Fruit fly (Drosophila melanogaster): ENCODE data around the gene CG13733.

Gene CG13733

dm6 chr3L:17474711-17475451, 3.8 kb downstream of the CG13733 start, which contains the start of the genes UQCR-Q and CG46525 (continued):
- TF ChIP-seq gcm2 (GFP tag; optimal IDR thresholded peaks at IDR 0.05) (no peak), sisA (GFP tag; IDR thresholded peaks at IDR 0.05) (no peak), CG9876 (GFP tag; optimal IDR thresholded peaks at IDR 0.05) (no peak), tgo (GFP tag; IDR thresholded peaks at IDR 0.05) (no peak), grn (GFP tag; optimal IDR thresholded peaks at IDR 0.05) (no peak), CG8924 (tag; optimal IDR thresholded peaks at IDR 0.05) (peak; percentile 5), Nf-YC (tag; optimal IDR thresholded peaks at IDR 0.05) (peak; percentile 25), sd (tag; optimal IDR thresholded peaks at IDR 0.05) (peak; percentile 69), jing (GFP tag; optimal IDR thresholded peaks at IDR 0.05) (no peak), hth (optimal IDR thresholded peaks at IDR 0.05) (no peak)

- no peak for TF ChIP-seq otp (GFP tag; IDR thresholded peaks at IDR 0.05)
- no peak for TF ChIP-seq so (GFP tag; IDR thresholded peaks at IDR 0.05)
- TF ChIP-seq Lpt (GFP tag; optimal IDR thresholded peaks at IDR 0.05): no peak
- no peak for TF ChIP-seq Hand (GFP tag; optimal IDR thresholded peaks at IDR 0.05)
- no peak for TF ChIP-seq trem (tag; optimal IDR thresholded peaks at IDR 0.05)
- no peak for TF ChIP-seq CG9609 (GFP tag; optimal IDR thresholded peaks at IDR 0.05)
- TF ChIP-seq NC2α (GFP tag; optimal IDR thresholded peaks at IDR 0.05): no peak
- peak; percentile 60 for TF ChIP-seq Ets65A (GFP tag)
- TF ChIP-seq CG8478 (optimal IDR thresholded peaks at IDR 0.05): peak; percentile 73
- no peak for TF ChIP-seq CG4617 (GFP tag; optimal IDR thresholded peaks at IDR 0.05; ENCODE audit: borderline replicate concordance)
These were observed 4.8 kb downstream of the CG13733 start for dm6 chr3L:17473889-17474288.

DNA sequence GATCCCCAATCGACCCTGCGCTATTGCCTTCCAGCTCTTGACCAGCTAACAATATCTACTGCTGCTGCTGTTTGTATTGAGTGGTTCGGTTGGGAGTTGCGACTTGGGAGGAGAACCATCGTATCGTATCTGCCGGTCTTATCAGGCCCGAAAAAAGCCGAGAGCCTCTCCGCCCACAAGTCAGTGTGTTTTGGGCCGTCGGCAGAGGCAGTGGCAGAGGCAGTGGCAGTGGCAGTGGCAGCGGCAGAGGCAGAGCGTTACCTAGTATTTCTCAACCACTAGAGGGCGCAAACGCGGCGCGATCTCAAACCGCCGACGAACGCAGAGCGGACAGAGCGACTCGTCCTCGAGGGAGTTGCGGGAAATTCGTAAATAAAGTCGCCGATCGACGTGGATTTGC, 8.6 kb downstream of the CG13733 start, which contains the start of gene SecCl:
TSS of gene SecCl (plus strand) at position 18 of the 400 bp plus-strand sequence.
- TF ChIP-seq lab (GFP tag; optimal IDR thresholded peaks at IDR 0.05) (peak; percentile 23), HmgZ (tag; optimal IDR thresholded peaks at IDR 0.05) (peak; percentile 60), CG18599 (GFP tag; optimal IDR thresholded peaks at IDR 0.05) (peak; percentile 23), en (GFP tag; optimal IDR thresholded peaks at IDR 0.05) (no peak), slbo (GFP tag; IDR thresholded peaks at IDR 0.05) (no peak), ci (GFP tag; IDR thresholded peaks at IDR 0.05) (peak; percentile 55; the same call in 1 of the 3 replicates), Mad (GFP tag; optimal IDR thresholded peaks at IDR 0.05) (no peak), grau (tag; optimal IDR thresholded peaks at IDR 0.05) (no peak), Hand (GFP tag; optimal IDR thresholded peaks at IDR 0.05) (no peak), cg (GFP tag; optimal IDR thresholded peaks at IDR 0.05) (no peak), Dad (GFP tag; optimal IDR thresholded peaks at IDR 0.05) (no peak), z (GFP tag; IDR thresholded peaks at IDR 0.05) (peak; percentile 63; the same call in 1 of the 3 replicates), YL-1 (GFP tag; optimal IDR thresholded peaks at IDR 0.05) (no peak), CG17568 (GFP tag; optimal IDR thresholded peaks at IDR 0.05) (no peak), CG5180 (GFP tag; optimal IDR thresholded peaks at IDR 0.05) (peak; percentile 87), unc-4 (GFP tag; IDR thresholded peaks at IDR 0.05; ENCODE audit: partially characterized antibody) (no peak), hth (optimal IDR thresholded peaks at IDR 0.05) (no peak), lov (optimal IDR thresholded peaks at IDR 0.05) (no peak), lov (GFP tag; IDR thresholded peaks at IDR 0.05) (0 out of 3 replicates have a peak, but pooled peaks have one; percentile 20), CG8290 (GFP tag; optimal IDR thresholded peaks at IDR 0.05) (peak; percentile 100), CG8290 (tag; optimal IDR thresholded peaks at IDR 0.05) (peak; percentile 63 to 95), sug (tag; optimal IDR thresholded peaks at IDR 0.05) (peak; percentile 44), CTCF (GFP tag; optimal IDR thresholded peaks at IDR 0.05) (peak; percentile 88), CG4328 (GFP tag; optimal IDR thresholded peaks at IDR 0.05) (no peak), CG17802 (tag; optimal IDR thresholded peaks at IDR 0.05) (no peak), CG15073 (GFP tag; optimal IDR thresholded peaks at IDR 0.05) (no peak), exex (tag; optimal IDR thresholded peaks at IDR 0.05) (peak; percentile 31), bsh (GFP tag; optimal IDR thresholded peaks at IDR 0.05) (no peak), CG10543 (GFP tag; optimal IDR thresholded peaks at IDR 0.05) (peak; percentile 39), GATAe (GFP tag; conservative IDR thresholded peaks at IDR 0.05) (peak; percentile 53), Taf1 (GFP tag; IDR thresholded peaks at IDR 0.05) (no peak), CG12104 (GFP tag; optimal IDR thresholded peaks at IDR 0.05) (no peak)
